5 fruit fly cellular contexts compared by ENCODE assay signal in genomic region chrX:13936203-13936602, dm6.
TF ChIP-seq lines count a peak whose summit lies in the region.

No protein-coding gene starts in this region.

- TF ChIP-seq CTCF in whole organism, embryonic (GFP tag; optimal IDR thresholded peaks at IDR 0.05; lab: Kevin White, UChicago), result no peak

TF ChIP-seq in whole organism, adult, 20 proteins besides CTCF, POLR2A, EP300 and RAD21 (continues in another document):
- no peak for TF ChIP-seq Mnt (GFP tag; optimal IDR thresholded peaks at IDR 0.05; lab: Kevin White, UChicago)
- peak; percentile 16 for TF ChIP-seq toe (GFP tag; optimal IDR thresholded peaks at IDR 0.05; lab: Kevin White, UChicago)
- TF ChIP-seq pad (GFP tag; optimal IDR thresholded peaks at IDR 0.05; lab: Kevin White, UChicago), result no peak
- no peak for TF ChIP-seq CG1620 (GFP tag; optimal IDR thresholded peaks at IDR 0.05; lab: Kevin White, UChicago)
- peak; percentile 73 for TF ChIP-seq CG11617 (GFP tag; optimal IDR thresholded peaks at IDR 0.05; lab: Kevin White, UChicago)
- no peak for TF ChIP-seq CG12768 (GFP tag; optimal IDR thresholded peaks at IDR 0.05; lab: Kevin White, UChicago)
- no peak for TF ChIP-seq bab1 (GFP tag; optimal IDR thresholded peaks at IDR 0.05; lab: Kevin White, UChicago)
- peak; percentile 42 for TF ChIP-seq tj (GFP tag; optimal IDR thresholded peaks at IDR 0.05; lab: Kevin White, UChicago)
- TF ChIP-seq cic (GFP tag; optimal IDR thresholded peaks at IDR 0.05; lab: Kevin White, UChicago), result no peak
- TF ChIP-seq CG7045 (GFP tag; optimal IDR thresholded peaks at IDR 0.05; lab: Kevin White, UChicago), result peak; percentile 32
- peak; percentile 35 for TF ChIP-seq ovo (GFP tag; optimal IDR thresholded peaks at IDR 0.05; lab: Kevin White, UChicago)
- TF ChIP-seq kay (GFP tag; lab: Kevin White, UChicago; ENCODE audit: borderline replicate concordance), result peak; percentile 33
- peak; percentile 14 for TF ChIP-seq Clk (GFP tag; optimal IDR thresholded peaks at IDR 0.05; lab: Kevin White, UChicago)
- TF ChIP-seq CG14711 (tag; optimal IDR thresholded peaks at IDR 0.05; lab: Kevin White, UChicago), result no peak
- TF ChIP-seq CG7101 (tag; optimal IDR thresholded peaks at IDR 0.05; lab: Kevin White, UChicago), result peak; percentile 29
- no peak for TF ChIP-seq Crg-1 (GFP tag; optimal IDR thresholded peaks at IDR 0.05; lab: Kevin White, UChicago)
- peak; percentile 72 for TF ChIP-seq Hr96 (GFP tag; optimal IDR thresholded peaks at IDR 0.05; lab: Kevin White, UChicago)
- no peak for TF ChIP-seq CG5204 (GFP tag; optimal IDR thresholded peaks at IDR 0.05; lab: Kevin White, UChicago)
- TF ChIP-seq cnc (optimal IDR thresholded peaks at IDR 0.05; lab: Kevin White, UChicago), result no peak

TF ChIP-seq in whole organism, embryonic, 481 proteins besides CTCF, POLR2A, EP300 and RAD21:
- no peak for TF ChIP-seq inv (GFP tag; IDR thresholded peaks at IDR 0.05; lab: Robert Waterston, UW; ENCODE audit: partially characterized antibody)
- TF ChIP-seq sens (GFP tag; lab: Kevin White, UChicago), result peak; percentile 40
- no peak for TF ChIP-seq unc-4 (GFP tag; IDR thresholded peaks at IDR 0.05; lab: Robert Waterston, UW; ENCODE audit: partially characterized antibody)
- TF ChIP-seq lbe (GFP tag; optimal IDR thresholded peaks at IDR 0.05; lab: Kevin White, UChicago), result no peak
- TF ChIP-seq usp (GFP tag; optimal IDR thresholded peaks at IDR 0.05; lab: Kevin White, UChicago), result no peak
- no peak for TF ChIP-seq CG10267 (tag; optimal IDR thresholded peaks at IDR 0.05; lab: Kevin White, UChicago)
- no peak for TF ChIP-seq D19A (tag; optimal IDR thresholded peaks at IDR 0.05; lab: Kevin White, UChicago)

TF ChIP-seq in whole organism, prepupa, 60 proteins besides CTCF, POLR2A, EP300 and RAD21 (continues in another document):
- TF ChIP-seq CG9139 (GFP tag; optimal IDR thresholded peaks at IDR 0.05; lab: Kevin White, UChicago) (no peak), Ets96B (tag; optimal IDR thresholded peaks at IDR 0.05; lab: Kevin White, UChicago) (peak; percentile 34), esn (GFP tag; optimal IDR thresholded peaks at IDR 0.05; lab: Kevin White, UChicago) (peak; percentile 44), CG32006 (GFP tag; optimal IDR thresholded peaks at IDR 0.05; lab: Kevin White, UChicago) (peak; percentile 62), CG10669 (GFP tag; optimal IDR thresholded peaks at IDR 0.05; lab: Kevin White, UChicago) (peak; percentile 10), Ets21C (GFP tag; optimal IDR thresholded peaks at IDR 0.05; lab: Kevin White, UChicago) (no peak), CG11902 (GFP tag; optimal IDR thresholded peaks at IDR 0.05; lab: Kevin White, UChicago) (peak; percentile 13), CG3919 (GFP tag; optimal IDR thresholded peaks at IDR 0.05; lab: Kevin White, UChicago) (peak; percentile 23), eg (GFP tag; IDR thresholded peaks at IDR 0.05; lab: Robert Waterston, UW) (no peak), Sox102F (GFP tag; optimal IDR thresholded peaks at IDR 0.05; lab: Kevin White, UChicago) (no peak), CG10631 (GFP tag; optimal IDR thresholded peaks at IDR 0.05; lab: Kevin White, UChicago) (peak; percentile 34), fd85E (GFP tag; optimal IDR thresholded peaks at IDR 0.05; lab: Kevin White, UChicago) (no peak), Blimp-1 (GFP tag; optimal IDR thresholded peaks at IDR 0.05; lab: Kevin White, UChicago) (peak; percentile 25), Met (GFP tag; optimal IDR thresholded peaks at IDR 0.05; lab: Kevin White, UChicago) (peak; percentile 31), CG4318 (GFP tag; optimal IDR thresholded peaks at IDR 0.05; lab: Kevin White, UChicago) (peak; percentile 32), Hr39 (GFP tag; optimal IDR thresholded peaks at IDR 0.05; lab: Kevin White, UChicago) (no peak), net (GFP tag; optimal IDR thresholded peaks at IDR 0.05; lab: Kevin White, UChicago) (peak; percentile 16), Eip78C (GFP tag; lab: Kevin White, UChicago) (peak; percentile 54), CG3032 (tag; optimal IDR thresholded peaks at IDR 0.05; lab: Kevin White, UChicago) (peak; percentile 48), CG11294 (GFP tag; IDR thresholded peaks at IDR 0.05; lab: Robert Waterston, UW) (no peak), CG6276 (GFP tag; optimal IDR thresholded peaks at IDR 0.05; lab: Kevin White, UChicago) (no peak), Lpt (GFP tag; optimal IDR thresholded peaks at IDR 0.05; lab: Kevin White, UChicago) (peak; percentile 28), CG16779 (tag; optimal IDR thresholded peaks at IDR 0.05; lab: Kevin White, UChicago) (peak; percentile 57)

TF ChIP-seq in whole organism, pupa, 21 proteins besides CTCF, POLR2A, EP300 and RAD21:
- TF ChIP-seq CG17806 (tag; optimal IDR thresholded peaks at IDR 0.05; lab: Kevin White, UChicago), result peak; percentile 8
- TF ChIP-seq CG4496 (GFP tag; IDR thresholded peaks at IDR 0.05; lab: Robert Waterston, UW), result no peak
- no peak for TF ChIP-seq Pif1B (GFP tag; optimal IDR thresholded peaks at IDR 0.05; lab: Kevin White, UChicago)
- no peak for TF ChIP-seq CG10348 (GFP tag; IDR thresholded peaks at IDR 0.05; lab: Robert Waterston, UW)
- TF ChIP-seq Snoo (tag; optimal IDR thresholded peaks at IDR 0.05; lab: Kevin White, UChicago), result peak; percentile 81
- TF ChIP-seq CG9948 (tag; optimal IDR thresholded peaks at IDR 0.05; lab: Kevin White, UChicago), result peak; percentile 33
- peak; percentile 55 for TF ChIP-seq EcR (GFP tag; optimal IDR thresholded peaks at IDR 0.05; lab: Kevin White, UChicago)
- TF ChIP-seq CG14655 (GFP tag; optimal IDR thresholded peaks at IDR 0.05; lab: Kevin White, UChicago), result peak; percentile 84
- peak; percentile 61 for TF ChIP-seq CG15710 (tag; optimal IDR thresholded peaks at IDR 0.05; lab: Kevin White, UChicago)
- TF ChIP-seq Pif1A (GFP tag; optimal IDR thresholded peaks at IDR 0.05; lab: Kevin White, UChicago), result peak; percentile 84
- no peak for TF ChIP-seq CG12605 (GFP tag; IDR thresholded peaks at IDR 0.05; lab: Robert Waterston, UW)
- TF ChIP-seq CG32121 (GFP tag; IDR thresholded peaks at IDR 0.05; lab: Robert Waterston, UW), result no peak
- TF ChIP-seq CG8159 (tag; optimal IDR thresholded peaks at IDR 0.05; lab: Kevin White, UChicago), result peak; percentile 53
- TF ChIP-seq CG8301 (tag; optimal IDR thresholded peaks at IDR 0.05; lab: Kevin White, UChicago), result peak; percentile 23
TF ChIP-seq in whole organism, pupa: peak in this region for 9.

TF ChIP-seq in whole organism, wandering third instar larva, 38 proteins besides CTCF, POLR2A, EP300 and RAD21 (continues in another document):
- TF ChIP-seq Abd-B (GFP tag; optimal IDR thresholded peaks at IDR 0.05; lab: Kevin White, UChicago) (no peak), Hr78 (GFP tag; optimal IDR thresholded peaks at IDR 0.05; lab: Kevin White, UChicago) (no peak), sv (GFP tag; optimal IDR thresholded peaks at IDR 0.05; lab: Kevin White, UChicago) (no peak), Mio (GFP tag; optimal IDR thresholded peaks at IDR 0.05; lab: Kevin White, UChicago) (no peak), Vsx2 (GFP tag; optimal IDR thresholded peaks at IDR 0.05; lab: Kevin White, UChicago; ENCODE audit: partially characterized antibody) (no peak), CG9705 (GFP tag; optimal IDR thresholded peaks at IDR 0.05; lab: Kevin White, UChicago) (no peak), ey (GFP tag; optimal IDR thresholded peaks at IDR 0.05; lab: Kevin White, UChicago) (no peak), dmrt93B (GFP tag; optimal IDR thresholded peaks at IDR 0.05; lab: Kevin White, UChicago) (peak; percentile 27), CG32264 (GFP tag; optimal IDR thresholded peaks at IDR 0.05; lab: Kevin White, UChicago) (no peak), Dfd (GFP tag; optimal IDR thresholded peaks at IDR 0.05; lab: Kevin White, UChicago) (no peak), brk (GFP tag; optimal IDR thresholded peaks at IDR 0.05; lab: Kevin White, UChicago) (no peak), Rel (GFP tag; optimal IDR thresholded peaks at IDR 0.05; lab: Kevin White, UChicago) (no peak), Rel (tag; optimal IDR thresholded peaks at IDR 0.05; lab: Kevin White, UChicago) (no peak), dsf (GFP tag; optimal IDR thresholded peaks at IDR 0.05; lab: Kevin White, UChicago; ENCODE audit: borderline replicate concordance) (no peak), OdsH (GFP tag; optimal IDR thresholded peaks at IDR 0.05; lab: Kevin White, UChicago) (no peak), sage (GFP tag; optimal IDR thresholded peaks at IDR 0.05; lab: Kevin White, UChicago) (no peak), h (GFP tag; optimal IDR thresholded peaks at IDR 0.05; lab: Kevin White, UChicago) (peak; percentile 1), lola (GFP tag; optimal IDR thresholded peaks at IDR 0.05; lab: Kevin White, UChicago) (no peak), psq (GFP tag; optimal IDR thresholded peaks at IDR 0.05; lab: Kevin White, UChicago) (peak; percentile 52), pan (optimal IDR thresholded peaks at IDR 0.05; lab: Kevin White, UChicago) (no peak), GATAd (GFP tag; optimal IDR thresholded peaks at IDR 0.05; lab: Kevin White, UChicago) (no peak), foxo (GFP tag; optimal IDR thresholded peaks at IDR 0.05; lab: Kevin White, UChicago) (peak in 1 of 2 experiments; percentile 77), Jra (GFP tag; optimal IDR thresholded peaks at IDR 0.05; lab: Kevin White, UChicago) (no peak), Sp1 (GFP tag; optimal IDR thresholded peaks at IDR 0.05; lab: Kevin White, UChicago) (peak; percentile 70), woc (GFP tag; optimal IDR thresholded peaks at IDR 0.05; lab: Kevin White, UChicago) (no peak), Myc (optimal IDR thresholded peaks at IDR 0.05; lab: Kevin White, UChicago) (no peak), Dif (GFP tag; optimal IDR thresholded peaks at IDR 0.05; lab: Kevin White, UChicago; ENCODE audit: partially characterized antibody) (no peak), br (GFP tag; optimal IDR thresholded peaks at IDR 0.05; lab: Kevin White, UChicago) (no peak), rgr (GFP tag; optimal IDR thresholded peaks at IDR 0.05; lab: Kevin White, UChicago) (no peak), N (GFP tag; optimal IDR thresholded peaks at IDR 0.05; lab: Kevin White, UChicago) (no peak), dl (GFP tag; optimal IDR thresholded peaks at IDR 0.05; lab: Kevin White, UChicago; ENCODE audit: insufficient read depth in 1 of 2, partially characterized antibody in 2 of 2) (no peak), Hnf4 (GFP tag; optimal IDR thresholded peaks at IDR 0.05; lab: Kevin White, UChicago) (no peak), CrebA (GFP tag; optimal IDR thresholded peaks at IDR 0.05; lab: Kevin White, UChicago; ENCODE audit: borderline replicate concordance) (no peak), Hr83 (GFP tag; optimal IDR thresholded peaks at IDR 0.05; lab: Kevin White, UChicago; ENCODE audit: poor library complexity, severe bottlenecking) (no peak), usp (GFP tag; optimal IDR thresholded peaks at IDR 0.05; lab: Kevin White, UChicago) (no peak), HLH106 (tag; optimal IDR thresholded peaks at IDR 0.05; lab: Kevin White, UChicago) (peak; percentile 27), tai (GFP tag; optimal IDR thresholded peaks at IDR 0.05; lab: Kevin White, UChicago) (no peak)
